Fruit fly (Drosophila melanogaster): ENCODE results near the gene CG15386.

The CG15386 gene

dm6 chr2L:2180120-2180539 lies 36.9 kb downstream of the CG15386 start (continued):
- peak; percentile 77 for TF ChIP-seq odd (GFP tag; optimal IDR thresholded peaks at IDR 0.05)
- peak; percentile 73 for TF ChIP-seq Deaf1 (tag; optimal IDR thresholded peaks at IDR 0.05)
- TF ChIP-seq pzg (GFP tag; optimal IDR thresholded peaks at IDR 0.05) = no peak
- peak; percentile 70 for TF ChIP-seq CG8089 (GFP tag; optimal IDR thresholded peaks at IDR 0.05)
- TF ChIP-seq tup (GFP tag; optimal IDR thresholded peaks at IDR 0.05) = peak; percentile 68
- peak; percentile 86 for TF ChIP-seq Dek (tag; optimal IDR thresholded peaks at IDR 0.05)
- peak; percentile 82 for TF ChIP-seq CG4707 (GFP tag; optimal IDR thresholded peaks at IDR 0.05)
- peak; percentile 90 for TF ChIP-seq Xbp1 (GFP tag; optimal IDR thresholded peaks at IDR 0.05)

DNA sequence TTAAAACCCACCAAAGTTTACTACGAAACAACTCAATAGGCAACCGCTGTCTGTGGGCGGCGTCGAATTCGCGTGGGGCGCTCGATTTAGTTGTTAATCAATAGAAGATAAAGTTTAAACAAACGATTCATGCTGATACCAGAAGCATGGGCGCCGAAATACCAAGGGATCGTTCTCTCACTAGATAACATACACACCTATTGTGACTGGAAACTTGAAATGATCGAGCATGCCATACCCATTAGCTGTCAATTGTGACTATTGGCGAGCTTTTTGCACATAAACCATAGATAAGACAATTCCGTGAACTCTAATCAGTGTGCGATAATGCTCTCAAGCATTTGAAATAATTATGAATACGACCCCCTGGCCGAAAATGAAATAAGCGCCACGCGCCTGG lies 37.7 kb downstream of the CG15386 start:
- TF ChIP-seq CG7839 (tag; optimal IDR thresholded peaks at IDR 0.05) = peak; percentile 78
- peak; percentile 22 for TF ChIP-seq CG6683 (GFP tag; optimal IDR thresholded peaks at IDR 0.05)
- no peak for TF ChIP-seq CG1024 (GFP tag; IDR thresholded peaks at IDR 0.05)
- peak; percentile 75 for TF ChIP-seq CrebB (tag; optimal IDR thresholded peaks at IDR 0.05)
- no peak for TF ChIP-seq hb (GFP tag; IDR thresholded peaks at IDR 0.05; ENCODE audit: partially characterized antibody)
- TF ChIP-seq CG3838 (GFP tag; optimal IDR thresholded peaks at IDR 0.05) = peak; percentile 6
- peak; percentile 50; the same call in 1 of the 2 replicates for TF ChIP-seq seq (GFP tag; IDR thresholded peaks at IDR 0.05)
- TF ChIP-seq Max (GFP tag; optimal IDR thresholded peaks at IDR 0.05) = peak; percentile 7
- TF ChIP-seq CG8089 (GFP tag; optimal IDR thresholded peaks at IDR 0.05) = peak; percentile 26
- TF ChIP-seq sima (GFP tag; optimal IDR thresholded peaks at IDR 0.05) = peak; percentile 34
- TF ChIP-seq CG10462 (GFP tag; optimal IDR thresholded peaks at IDR 0.05) = peak; percentile 2
- peak; percentile 38 for TF ChIP-seq zen (tag; optimal IDR thresholded peaks at IDR 0.05)
- TF ChIP-seq CG2116 (GFP tag; optimal IDR thresholded peaks at IDR 0.05) = no peak
- peak; percentile 66 for TF ChIP-seq CG17568 (GFP tag; optimal IDR thresholded peaks at IDR 0.05)
- TF ChIP-seq CG13624 (GFP tag; optimal IDR thresholded peaks at IDR 0.05) = peak; percentile 56
- peak; percentile 66 for TF ChIP-seq CG11695 (GFP tag; IDR thresholded peaks at IDR 0.05)
- TF ChIP-seq row (GFP tag; IDR thresholded peaks at IDR 0.05) = peak; percentile 76
- peak; percentile 33 for TF ChIP-seq CG9437 (GFP tag; optimal IDR thresholded peaks at IDR 0.05)
- peak; percentile 64 for TF ChIP-seq Ssrp (tag; optimal IDR thresholded peaks at IDR 0.05)
- TF ChIP-seq CG13894 (tag; optimal IDR thresholded peaks at IDR 0.05) = peak; percentile 31
- peak; percentile 39 for TF ChIP-seq Jarid2 (GFP tag; optimal IDR thresholded peaks at IDR 0.05)
- no peak; the same call in 1 of the 2 replicates for TF ChIP-seq CG10321 (GFP tag; IDR thresholded peaks at IDR 0.05)
- no peak for TF ChIP-seq ap (GFP tag; IDR thresholded peaks at IDR 0.05)
- peak; percentile 12 for TF ChIP-seq CG6654 (GFP tag; optimal IDR thresholded peaks at IDR 0.05)
- TF ChIP-seq CG7928 (GFP tag; optimal IDR thresholded peaks at IDR 0.05) = peak; percentile 40
- peak; percentile 22 for TF ChIP-seq Asciz (GFP tag; optimal IDR thresholded peaks at IDR 0.05)
- no peak for TF ChIP-seq crp (GFP tag; optimal IDR thresholded peaks at IDR 0.05)
- TF ChIP-seq corto (GFP tag; optimal IDR thresholded peaks at IDR 0.05) = no peak
- TF ChIP-seq CG11696 (GFP tag; IDR thresholded peaks at IDR 0.05) = no peak; the same call in 1 of the 2 replicates
- peak; percentile 77 for TF ChIP-seq CG10209 (GFP tag; optimal IDR thresholded peaks at IDR 0.05)
- TF ChIP-seq dan (GFP tag; IDR thresholded peaks at IDR 0.05) = no peak
- no peak for TF ChIP-seq HLH4C (GFP tag; IDR thresholded peaks at IDR 0.05; ENCODE audit: partially characterized antibody)
- peak; percentile 58 for TF ChIP-seq CG13296 (GFP tag; optimal IDR thresholded peaks at IDR 0.05)
- TF ChIP-seq NC2α (GFP tag; optimal IDR thresholded peaks at IDR 0.05) = peak; percentile 67
- TF ChIP-seq crol (GFP tag; IDR thresholded peaks at IDR 0.05) = no peak
- TF ChIP-seq tna (GFP tag; IDR thresholded peaks at IDR 0.05; ENCODE audit: partially characterized antibody) = no peak
- peak; percentile 73 for TF ChIP-seq CG9817 (tag; optimal IDR thresholded peaks at IDR 0.05)
- TF ChIP-seq CG4820 (GFP tag; optimal IDR thresholded peaks at IDR 0.05) = peak; percentile 61
- peak; percentile 36 for TF ChIP-seq run (tag; optimal IDR thresholded peaks at IDR 0.05)
- peak; percentile 24 for TF ChIP-seq crc (GFP tag; optimal IDR thresholded peaks at IDR 0.05)
- TF ChIP-seq CG32772 (GFP tag; IDR thresholded peaks at IDR 0.05) = peak; percentile 66

All from whole organism, embryonic.